Fruit fly (Drosophila melanogaster): ENCODE data around the gene CG44037.

dm6 chr3R:12229113-12229512 lies 29.4 kb upstream of the CG44037 start, which contains the start of gene CG3916:
- no peak for TF ChIP-seq rn (GFP tag; IDR thresholded peaks at IDR 0.05)
- no peak for TF ChIP-seq CG34367 (tag; optimal IDR thresholded peaks at IDR 0.05)
- no peak for TF ChIP-seq CG8159 (tag; optimal IDR thresholded peaks at IDR 0.05)
- no peak for TF ChIP-seq Ets98B (GFP tag; IDR thresholded peaks at IDR 0.05)
- TF ChIP-seq fd96Ca (GFP tag; IDR thresholded peaks at IDR 0.05): no peak
- TF ChIP-seq D1 (tag; optimal IDR thresholded peaks at IDR 0.05): no peak
- no peak for TF ChIP-seq Pif1B (GFP tag; optimal IDR thresholded peaks at IDR 0.05)
- TF ChIP-seq CG9948 (tag; optimal IDR thresholded peaks at IDR 0.05): no peak
- TF ChIP-seq Pif1A (GFP tag; optimal IDR thresholded peaks at IDR 0.05): no peak
- no peak for TF ChIP-seq CG15710 (tag; optimal IDR thresholded peaks at IDR 0.05)
- no peak for TF ChIP-seq CG13204 (GFP tag; optimal IDR thresholded peaks at IDR 0.05)
- TF ChIP-seq CG17806 (tag; optimal IDR thresholded peaks at IDR 0.05): no peak
